Fruit fly (Drosophila melanogaster) whole organism, prepupa: ENCODE data around the gene mub.

Source experiments
- CG11294 ChIP-seq: fragments of 200-800 bp; sonication (Bioruptor generic); IDR thresholded peaks from 2 replicates; pipeline ENCODE4 v1.3.6; 2022; ENCODE audit warnings: missing biosample characterization, missing genetic modification characterization
- CG11762 ChIP-seq: fragments of 200-800 bp; sonication (Bioruptor generic); optimal IDR thresholded peaks from 3 replicates; lab custom pipeline; 2016; ENCODE audit warnings: missing biosample characterization, missing genetic modification characterization; ENCODE audit not compliant: insufficient read depth
- CG11902 ChIP-seq: fragments of 200-800 bp; sonication (Bioruptor generic); optimal IDR thresholded peaks from 3 replicates; lab custom pipeline; 2016; ENCODE audit warnings: missing biosample characterization, missing genetic modification characterization
- CG15336 ChIP-seq: fragments of 200-800 bp; sonication (Bioruptor generic); IDR thresholded peaks from 2 replicates; pipeline ENCODE4 v1.3.6; 2022; ENCODE audit warnings: missing biosample characterization, missing genetic modification characterization
- CG1621 ChIP-seq: fragments of 200-800 bp; sonication (Bioruptor generic); optimal IDR thresholded peaks from 3 replicates; lab custom pipeline; 2018; ENCODE audit warnings: missing biosample characterization, mild to moderate bottlenecking, missing genetic modification characterization
- CG31627 ChIP-seq: fragments of 200-800 bp; sonication (Bioruptor generic); optimal IDR thresholded peaks from 3 replicates; lab custom pipeline; 2016; ENCODE audit warnings: missing biosample characterization, missing genetic modification characterization
- CG32006 ChIP-seq: fragments of 200-800 bp; sonication (Bioruptor generic); optimal IDR thresholded peaks from 3 replicates; lab custom pipeline; 2017; ENCODE audit warnings: missing biosample characterization, mild to moderate bottlenecking, missing genetic modification characterization
- CG3919 ChIP-seq: fragments of 200-800 bp; sonication (Bioruptor generic); optimal IDR thresholded peaks from 3 replicates; lab custom pipeline; 2016; ENCODE audit warnings: missing biosample characterization, missing genetic modification characterization
- CG4318 ChIP-seq: fragments of 200-800 bp; sonication (Bioruptor generic); optimal IDR thresholded peaks from 3 replicates; lab custom pipeline; 2017; ENCODE audit warnings: missing biosample characterization, mild to moderate bottlenecking, missing genetic modification characterization
- CG6163 ChIP-seq: fragments of 200-800 bp; sonication (Bioruptor generic); IDR thresholded peaks from 3 replicates; pipeline ENCODE4 v1.3.6; 2022; ENCODE audit warnings: missing biosample characterization, missing genetic modification characterization
- CG6854 ChIP-seq: fragments of 200-800 bp; sonication (Bioruptor generic); optimal IDR thresholded peaks from 2 replicates; lab custom pipeline; 2017; ENCODE audit warnings: missing biosample characterization, mild to moderate bottlenecking, missing genetic modification characterization
- CG8119 ChIP-seq: fragments of 200-800 bp; sonication (Bioruptor generic); IDR thresholded peaks from 3 replicates; pipeline ENCODE4 v1.3.6; 2022; ENCODE audit warnings: missing biosample characterization, missing genetic modification characterization
- CG8319 ChIP-seq: fragments of 200-800 bp; sonication (Bioruptor generic); optimal IDR thresholded peaks from 3 replicates; lab custom pipeline; 2016; ENCODE audit warnings: missing biosample characterization, missing genetic modification characterization
- CG8632 ChIP-seq: fragments of 200-800 bp; sonication (Bioruptor generic); optimal IDR thresholded peaks from 3 replicates; lab custom pipeline; 2016; ENCODE audit warnings: missing biosample characterization, missing genetic modification characterization
- CG9139 ChIP-seq: fragments of 200-800 bp; sonication (Bioruptor generic); optimal IDR thresholded peaks from 3 replicates; lab custom pipeline; 2017; ENCODE audit warnings: missing biosample characterization, mild to moderate bottlenecking, missing genetic modification characterization
- Eip75B ChIP-seq: fragments of 200-800 bp; sonication (Bioruptor generic); optimal IDR thresholded peaks from 3 replicates; lab custom pipeline; 2016; ENCODE audit warnings: missing biosample characterization, missing genetic modification characterization
- Eip78C ChIP-seq: fragments of 200-800 bp; sonication (Bioruptor generic); peaks from one replicate; lab custom pipeline; 2016; ENCODE audit warnings: missing biosample characterization, missing genetic modification characterization
- Ets21C ChIP-seq: fragments of 200-800 bp; sonication (Bioruptor generic); optimal IDR thresholded peaks from 3 replicates; lab custom pipeline; 2016; ENCODE audit warnings: missing biosample characterization, missing genetic modification characterization
- Ets96B ChIP-seq: fragments of 200-800 bp; optimal IDR thresholded peaks from 2 replicates; lab custom pipeline; 2019; ENCODE audit warnings: missing biosample characterization, mild to moderate bottlenecking, missing genetic modification characterization, moderate library complexity
- Hr38 ChIP-seq: sonication (Bioruptor generic); optimal IDR thresholded peaks from 2 replicates; lab custom pipeline; 2016; ENCODE audit warnings: missing biosample characterization, missing genetic modification characterization
- Hr39 ChIP-seq: fragments of 200-800 bp; sonication (Bioruptor generic); optimal IDR thresholded peaks from 2 replicates; lab custom pipeline; 2016; ENCODE audit warnings: missing biosample characterization, missing genetic modification characterization
- Lpt ChIP-seq: fragments of 200-800 bp; sonication (Bioruptor generic); optimal IDR thresholded peaks from 3 replicates; lab custom pipeline; 2016; ENCODE audit warnings: missing biosample characterization, missing genetic modification characterization
- Smox ChIP-seq: fragments of 200-800 bp; sonication (Bioruptor generic); optimal IDR thresholded peaks from 3 replicates; lab custom pipeline; 2016; ENCODE audit warnings: missing biosample characterization, missing genetic modification characterization
- Sox102F ChIP-seq: fragments of 200-800 bp; sonication (Bioruptor generic); optimal IDR thresholded peaks from 2 replicates; lab custom pipeline; 2016; ENCODE audit warnings: missing biosample characterization, mild to moderate bottlenecking, missing genetic modification characterization
- acj6 ChIP-seq: fragments of 200-800 bp; sonication (Bioruptor generic); optimal IDR thresholded peaks from 3 replicates; lab custom pipeline; 2016; ENCODE audit warnings: missing biosample characterization, missing genetic modification characterization
- cyc ChIP-seq: fragments of 200-800 bp; sonication (Bioruptor generic); optimal IDR thresholded peaks from 3 replicates; lab custom pipeline; 2016; ENCODE audit warnings: missing biosample characterization, missing genetic modification characterization
- dac ChIP-seq: fragments of 200-800 bp; sonication (Bioruptor generic); optimal IDR thresholded peaks from 2 replicates; lab custom pipeline; 2017; ENCODE audit warnings: missing biosample characterization, mild to moderate bottlenecking, missing genetic modification characterization
- dsx ChIP-seq: fragments of 200-800 bp; optimal IDR thresholded peaks from 3 replicates; lab custom pipeline; 2019; ENCODE audit warnings: missing biosample characterization, mild to moderate bottlenecking, missing genetic modification characterization, moderate library complexity; ENCODE audit not compliant: poor library complexity, severe bottlenecking
- eg ChIP-seq: fragments of 200-800 bp; sonication (Bioruptor generic); IDR thresholded peaks from 3 replicates; pipeline ENCODE4 v1.3.6; 2022; ENCODE audit warnings: missing biosample characterization, missing genetic modification characterization
- fd59A ChIP-seq: fragments of 200-800 bp; sonication (Bioruptor generic); optimal IDR thresholded peaks from 2 replicates; lab custom pipeline; 2017; ENCODE audit warnings: missing biosample characterization, mild to moderate bottlenecking, missing genetic modification characterization, missing genetic modification reagents
- pdm3 ChIP-seq: fragments of 200-800 bp; sonication (Bioruptor generic); optimal IDR thresholded peaks from 3 replicates; lab custom pipeline; 2016; ENCODE audit warnings: missing biosample characterization, missing genetic modification characterization
- spab ChIP-seq: fragments of 200-800 bp; sonication (Bioruptor generic); optimal IDR thresholded peaks from 2 replicates; lab custom pipeline; 2017; ENCODE audit warnings: missing biosample characterization, mild to moderate bottlenecking, missing genetic modification characterization, missing genetic modification reagents
- ss ChIP-seq, 2 experiments: fragments of 200-800 bp; sonication (Bioruptor generic); optimal IDR thresholded peaks; 2 replicates in 1 of 2; 3 replicates in 1 of 2; lab custom pipeline; 2017 to 2018; ENCODE audit warnings: mild to moderate bottlenecking in 2 of 2, missing biosample characterization in 2 of 2, missing genetic modification characterization in 2 of 2, moderate library complexity in 1 of 2
- svp ChIP-seq: fragments of 200-800 bp; sonication (Bioruptor generic); peaks from one replicate; lab custom pipeline; 2016; ENCODE audit warnings: missing biosample characterization, missing genetic modification characterization
- topi ChIP-seq: fragments of 200-800 bp; sonication (Bioruptor generic); optimal IDR thresholded peaks from 3 replicates; lab custom pipeline; 2016; ENCODE audit warnings: missing biosample characterization, missing genetic modification characterization

Gene mub

dm6 chr3L:21841079-21841478 lies 3.5 kb upstream of the mub start, which contains the start of gene P5CDh1 (continued):
- TF ChIP-seq CG11902 (GFP tag; lab: Kevin White, UChicago) (no peak), Eip75B (no peak)

dm6 chr3L:21842286-21842685 lies 2.3 kb upstream of the mub start, which contains the start of gene CG14563:
Gene CG14563 (minus strand): TSS chr3L:21842386.
- TF ChIP-seq ss (GFP tag; optimal IDR thresholded peaks at IDR 0.05; lab: Kevin White, UChicago): no peak
- no peak for TF ChIP-seq CG31627 (GFP tag; lab: Kevin White, UChicago)
- no peak for TF ChIP-seq spab
- TF ChIP-seq Eip78C (GFP tag; lab: Kevin White, UChicago): no peak
- no peak for TF ChIP-seq Lpt
- TF ChIP-seq Hr39 (GFP tag; lab: Kevin White, UChicago): no peak
- TF ChIP-seq Hr38 (GFP tag; lab: Kevin White, UChicago): no peak
- no peak for TF ChIP-seq cyc (GFP tag; lab: Kevin White, UChicago)
- TF ChIP-seq acj6: no peak
- no peak for TF ChIP-seq svp (GFP tag; lab: Kevin White, UChicago)
- TF ChIP-seq CG11762: no peak
- no peak for TF ChIP-seq Smox (GFP tag; lab: Kevin White, UChicago)
- no peak for TF ChIP-seq fd59A (GFP tag; lab: Kevin White, UChicago)
- TF ChIP-seq dac: no peak
- TF ChIP-seq CG8632: no peak
- TF ChIP-seq CG1621 (tag; lab: Kevin White, UChicago): no peak
- no peak for TF ChIP-seq pdm3 (GFP tag; lab: Kevin White, UChicago)
- no peak for TF ChIP-seq topi
- no peak for TF ChIP-seq CG6854 (GFP tag; lab: Kevin White, UChicago)
- TF ChIP-seq Sox102F: no peak

dm6 chr3L:21843307-21843706 lies 1.3 kb upstream of the mub start:
- TF ChIP-seq CG6163 (0 out of 3 replicates have a peak, but pooled peaks have one; percentile 9), CG15336 (no peak), dsx (GFP tag; lab: Kevin White, UChicago) (no peak), CG31627 (GFP tag; lab: Kevin White, UChicago) (no peak), Hr38 (GFP tag; lab: Kevin White, UChicago) (no peak), Lpt (no peak), eg (GFP tag; lab: Robert Waterston, UW) (peak; percentile 11; the same call in 1 of the 3 replicates), CG8632 (no peak), CG8319 (GFP tag; lab: Kevin White, UChicago) (no peak), CG4318 (no peak), Eip78C (GFP tag; lab: Kevin White, UChicago) (peak; percentile 33), CG9139 (no peak), Ets21C (no peak), Eip75B (no peak), svp (GFP tag; lab: Kevin White, UChicago) (no peak), CG32006 (GFP tag; lab: Kevin White, UChicago) (no peak)

dm6 chr3L:21846591-21846990 lies 2.0 kb downstream of the mub start:
- TF ChIP-seq Smox (GFP tag; lab: Kevin White, UChicago) (no peak), CG8119 (GFP tag; lab: Robert Waterston, UW) (peak; percentile 58; the same call in 2 of the 3 replicates), CG32006 (GFP tag; lab: Kevin White, UChicago) (peak; percentile 36), Ets96B (tag; lab: Kevin White, UChicago) (peak; percentile 14), CG11294 (peak; percentile 45; the same call in 1 of the 2 replicates), CG4318 (peak; percentile 7), CG3919 (GFP tag; lab: Kevin White, UChicago) (no peak), CG6163 (0 out of 3 replicates have a peak, but pooled peaks have one; percentile 42), CG15336 (peak; percentile 49), ss (GFP tag; optimal IDR thresholded peaks at IDR 0.05; lab: Kevin White, UChicago) (peak in 1 of 2 experiments; percentile 6), eg (GFP tag; lab: Robert Waterston, UW) (peak; percentile 80)
